Fruit fly (Drosophila melanogaster) whole organism, prepupa: ENCODE results near the gene Cbs.

Source experiments
- CG10631 ChIP-seq: fragments of 200-800 bp; sonication (Bioruptor generic); optimal IDR thresholded peaks from 2 replicates; lab custom pipeline; 2016; ENCODE audit warnings: missing biosample characterization, missing genetic modification characterization
- CG10669 ChIP-seq: fragments of 200-800 bp; sonication (Bioruptor generic); optimal IDR thresholded peaks from 3 replicates; lab custom pipeline; 2018; ENCODE audit warnings: missing biosample characterization, mild to moderate bottlenecking, missing genetic modification characterization, moderate library complexity
- CG11294 ChIP-seq: fragments of 200-800 bp; sonication (Bioruptor generic); IDR thresholded peaks from 2 replicates; pipeline ENCODE4 v1.3.6; 2022; ENCODE audit warnings: missing biosample characterization, missing genetic modification characterization
- CG11762 ChIP-seq: fragments of 200-800 bp; sonication (Bioruptor generic); optimal IDR thresholded peaks from 3 replicates; lab custom pipeline; 2016; ENCODE audit warnings: missing biosample characterization, missing genetic modification characterization; ENCODE audit not compliant: insufficient read depth
- CG11902 ChIP-seq: fragments of 200-800 bp; sonication (Bioruptor generic); optimal IDR thresholded peaks from 3 replicates; lab custom pipeline; 2016; ENCODE audit warnings: missing biosample characterization, missing genetic modification characterization
- CG15336 ChIP-seq: fragments of 200-800 bp; sonication (Bioruptor generic); IDR thresholded peaks from 2 replicates; pipeline ENCODE4 v1.3.6; 2022; ENCODE audit warnings: missing biosample characterization, missing genetic modification characterization
- CG1621 ChIP-seq: fragments of 200-800 bp; sonication (Bioruptor generic); optimal IDR thresholded peaks from 3 replicates; lab custom pipeline; 2018; ENCODE audit warnings: missing biosample characterization, mild to moderate bottlenecking, missing genetic modification characterization
- CG16779 ChIP-seq: fragments of 200-800 bp; sonication (Bioruptor generic); optimal IDR thresholded peaks from 3 replicates; lab custom pipeline; 2017; ENCODE audit warnings: missing biosample characterization, mild to moderate bottlenecking, missing genetic modification characterization
- CG3032 ChIP-seq: fragments of 200-800 bp; optimal IDR thresholded peaks from 2 replicates; lab custom pipeline; 2019; ENCODE audit warnings: missing biosample characterization, mild to moderate bottlenecking, missing genetic modification characterization, moderate library complexity
- CG31627 ChIP-seq: fragments of 200-800 bp; sonication (Bioruptor generic); optimal IDR thresholded peaks from 3 replicates; lab custom pipeline; 2016; ENCODE audit warnings: missing biosample characterization, missing genetic modification characterization
- CG32006 ChIP-seq: fragments of 200-800 bp; sonication (Bioruptor generic); optimal IDR thresholded peaks from 3 replicates; lab custom pipeline; 2017; ENCODE audit warnings: missing biosample characterization, mild to moderate bottlenecking, missing genetic modification characterization
- CG34406 ChIP-seq: fragments of 200-800 bp; sonication (Bioruptor generic); optimal IDR thresholded peaks from 3 replicates; lab custom pipeline; 2016; ENCODE audit warnings: missing biosample characterization, missing genetic modification characterization
- CG3919 ChIP-seq: fragments of 200-800 bp; sonication (Bioruptor generic); optimal IDR thresholded peaks from 3 replicates; lab custom pipeline; 2016; ENCODE audit warnings: missing biosample characterization, missing genetic modification characterization
- CG4318 ChIP-seq: fragments of 200-800 bp; sonication (Bioruptor generic); optimal IDR thresholded peaks from 3 replicates; lab custom pipeline; 2017; ENCODE audit warnings: missing biosample characterization, mild to moderate bottlenecking, missing genetic modification characterization
- CG6276 ChIP-seq: fragments of 200-800 bp; sonication (Bioruptor generic); optimal IDR thresholded peaks from 2 replicates; lab custom pipeline; 2017; ENCODE audit warnings: missing biosample characterization, mild to moderate bottlenecking, missing genetic modification characterization
- CG6808 ChIP-seq: fragments of 200-800 bp; sonication (Bioruptor generic); optimal IDR thresholded peaks from 3 replicates; lab custom pipeline; 2017; ENCODE audit warnings: missing biosample characterization, missing genetic modification characterization, mild to moderate bottlenecking, moderate library complexity, missing genetic modification reagents
- CG6854 ChIP-seq: fragments of 200-800 bp; sonication (Bioruptor generic); optimal IDR thresholded peaks from 2 replicates; lab custom pipeline; 2017; ENCODE audit warnings: missing biosample characterization, mild to moderate bottlenecking, missing genetic modification characterization
- CG7368 ChIP-seq: fragments of 200-800 bp; sonication (Bioruptor generic); optimal IDR thresholded peaks from 3 replicates; lab custom pipeline; 2016; ENCODE audit warnings: missing biosample characterization, missing genetic modification characterization
- CG8119 ChIP-seq: fragments of 200-800 bp; sonication (Bioruptor generic); IDR thresholded peaks from 3 replicates; pipeline ENCODE4 v1.3.6; 2022; ENCODE audit warnings: missing biosample characterization, missing genetic modification characterization
- CG8632 ChIP-seq: fragments of 200-800 bp; sonication (Bioruptor generic); optimal IDR thresholded peaks from 3 replicates; lab custom pipeline; 2016; ENCODE audit warnings: missing biosample characterization, missing genetic modification characterization
- CG9139 ChIP-seq: fragments of 200-800 bp; sonication (Bioruptor generic); optimal IDR thresholded peaks from 3 replicates; lab custom pipeline; 2017; ENCODE audit warnings: missing biosample characterization, mild to moderate bottlenecking, missing genetic modification characterization
- Eip78C ChIP-seq: fragments of 200-800 bp; sonication (Bioruptor generic); peaks from one replicate; lab custom pipeline; 2016; ENCODE audit warnings: missing biosample characterization, missing genetic modification characterization
- Ets21C ChIP-seq: fragments of 200-800 bp; sonication (Bioruptor generic); optimal IDR thresholded peaks from 3 replicates; lab custom pipeline; 2016; ENCODE audit warnings: missing biosample characterization, missing genetic modification characterization
- Ets96B ChIP-seq: fragments of 200-800 bp; optimal IDR thresholded peaks from 2 replicates; lab custom pipeline; 2019; ENCODE audit warnings: missing biosample characterization, mild to moderate bottlenecking, missing genetic modification characterization, moderate library complexity
- Gug ChIP-seq: fragments of 200-800 bp; sonication (Bioruptor generic); IDR thresholded peaks from 2 replicates; pipeline ENCODE4 v1.3.6; 2022; ENCODE audit warnings: missing biosample characterization, missing genetic modification characterization
- Hr38 ChIP-seq: sonication (Bioruptor generic); optimal IDR thresholded peaks from 2 replicates; lab custom pipeline; 2016; ENCODE audit warnings: missing biosample characterization, missing genetic modification characterization
- Hr39 ChIP-seq: fragments of 200-800 bp; sonication (Bioruptor generic); optimal IDR thresholded peaks from 2 replicates; lab custom pipeline; 2016; ENCODE audit warnings: missing biosample characterization, missing genetic modification characterization
- Hr4 ChIP-seq: fragments of 200-800 bp; sonication (Bioruptor generic); optimal IDR thresholded peaks from 3 replicates; lab custom pipeline; 2016; ENCODE audit warnings: missing biosample characterization, missing genetic modification characterization
- Met ChIP-seq: fragments of 200-800 bp; sonication (Bioruptor generic); optimal IDR thresholded peaks from 3 replicates; lab custom pipeline; 2016; ENCODE audit warnings: missing biosample characterization, missing genetic modification characterization
- OdsH ChIP-seq: fragments of 200-800 bp; sonication (Bioruptor generic); optimal IDR thresholded peaks from 3 replicates; lab custom pipeline; 2016; ENCODE audit warnings: missing biosample characterization, missing genetic modification characterization
- Sox102F ChIP-seq: fragments of 200-800 bp; sonication (Bioruptor generic); optimal IDR thresholded peaks from 2 replicates; lab custom pipeline; 2016; ENCODE audit warnings: missing biosample characterization, mild to moderate bottlenecking, missing genetic modification characterization
- Sox14 ChIP-seq: fragments of 200-800 bp; sonication (Bioruptor generic); optimal IDR thresholded peaks from 3 replicates; lab custom pipeline; 2016; ENCODE audit warnings: missing biosample characterization, missing genetic modification characterization
- Sox15 ChIP-seq: fragments of 200-800 bp; sonication (Bioruptor generic); optimal IDR thresholded peaks from 3 replicates; lab custom pipeline; 2016; ENCODE audit warnings: missing biosample characterization, missing genetic modification characterization
- acj6 ChIP-seq: fragments of 200-800 bp; sonication (Bioruptor generic); optimal IDR thresholded peaks from 3 replicates; lab custom pipeline; 2016; ENCODE audit warnings: missing biosample characterization, missing genetic modification characterization
- cyc ChIP-seq: fragments of 200-800 bp; sonication (Bioruptor generic); optimal IDR thresholded peaks from 3 replicates; lab custom pipeline; 2016; ENCODE audit warnings: missing biosample characterization, missing genetic modification characterization
- dac ChIP-seq: fragments of 200-800 bp; sonication (Bioruptor generic); optimal IDR thresholded peaks from 2 replicates; lab custom pipeline; 2017; ENCODE audit warnings: missing biosample characterization, mild to moderate bottlenecking, missing genetic modification characterization
- esn ChIP-seq: fragments of 200-800 bp; sonication (Bioruptor generic); optimal IDR thresholded peaks from 2 replicates; lab custom pipeline; 2016; ENCODE audit warnings: missing biosample characterization, mild to moderate bottlenecking, missing genetic modification characterization, moderate library complexity
- fd59A ChIP-seq: fragments of 200-800 bp; sonication (Bioruptor generic); optimal IDR thresholded peaks from 2 replicates; lab custom pipeline; 2017; ENCODE audit warnings: missing biosample characterization, mild to moderate bottlenecking, missing genetic modification characterization, missing genetic modification reagents
- fkh ChIP-seq: fragments of 200-800 bp; sonication (Bioruptor generic); optimal IDR thresholded peaks from 3 replicates; lab custom pipeline; 2017; ENCODE audit warnings: missing biosample characterization, mild to moderate bottlenecking, missing genetic modification characterization, moderate library complexity
- net ChIP-seq: fragments of 200-800 bp; sonication (Bioruptor generic); optimal IDR thresholded peaks from 3 replicates; lab custom pipeline; 2016; ENCODE audit warnings: missing biosample characterization, missing genetic modification characterization
- pdm3 ChIP-seq: fragments of 200-800 bp; sonication (Bioruptor generic); optimal IDR thresholded peaks from 3 replicates; lab custom pipeline; 2016; ENCODE audit warnings: missing biosample characterization, missing genetic modification characterization
- salr ChIP-seq, 2 experiments: fragments of 200-800 bp; sonication (Bioruptor generic); optimal IDR thresholded peaks; 3 replicates each; lab custom pipeline; 2016 to 2018; ENCODE audit warnings: missing biosample characterization in 2 of 2, missing genetic modification characterization in 2 of 2, mild to moderate bottlenecking in 1 of 2
- spab ChIP-seq: fragments of 200-800 bp; sonication (Bioruptor generic); optimal IDR thresholded peaks from 2 replicates; lab custom pipeline; 2017; ENCODE audit warnings: missing biosample characterization, mild to moderate bottlenecking, missing genetic modification characterization, missing genetic modification reagents
- svp ChIP-seq: fragments of 200-800 bp; sonication (Bioruptor generic); peaks from one replicate; lab custom pipeline; 2016; ENCODE audit warnings: missing biosample characterization, missing genetic modification characterization
- topi ChIP-seq: fragments of 200-800 bp; sonication (Bioruptor generic); optimal IDR thresholded peaks from 3 replicates; lab custom pipeline; 2016; ENCODE audit warnings: missing biosample characterization, missing genetic modification characterization
- vri ChIP-seq: fragments of 200-800 bp; sonication (Bioruptor generic); optimal IDR thresholded peaks from 3 replicates; lab custom pipeline; 2016; ENCODE audit warnings: missing biosample characterization, mild to moderate bottlenecking, missing genetic modification characterization

The Cbs gene

dm6 chrX:21042638-21043513 is 2.1 kb upstream of the Cbs start (continued):
- TF ChIP-seq Eip78C (GFP tag; lab: Kevin White, UChicago) (peak; percentile 92), Ets96B (tag; lab: Kevin White, UChicago) (peak; percentile 92), CG6854 (GFP tag; lab: Kevin White, UChicago) (peak; percentile 81), CG8632 (GFP tag; lab: Kevin White, UChicago) (peak; percentile 85), fd59A (GFP tag; lab: Kevin White, UChicago) (peak; percentile 68), CG6276 (peak; percentile 90), svp (GFP tag; lab: Kevin White, UChicago) (peak; percentile 86), pdm3 (GFP tag; lab: Kevin White, UChicago) (peak; percentile 71), CG4318 (peak; percentile 82), CG3032 (tag; lab: Kevin White, UChicago) (peak; percentile 90)

dm6 chrX:21044278-21044830 is 584 bp upstream of the Cbs start:
- TF ChIP-seq cyc (GFP tag; lab: Kevin White, UChicago) (peak; percentile 57), Ets96B (tag; lab: Kevin White, UChicago) (peak; percentile 66), Hr38 (no peak), Ets21C (GFP tag; lab: Kevin White, UChicago) (no peak), CG10631 (no peak), fkh (no peak), CG15336 (GFP tag; lab: Robert Waterston, UW) (peak; percentile 65), Hr39 (peak; percentile 39), OdsH (GFP tag; lab: Kevin White, UChicago) (peak; percentile 23), CG9139 (GFP tag; lab: Kevin White, UChicago) (peak; percentile 39), net (peak; percentile 50), CG8119 (peak; percentile 28; the same call in 2 of the 3 replicates), CG3919 (GFP tag; lab: Kevin White, UChicago) (peak; percentile 67), dac (no peak), svp (GFP tag; lab: Kevin White, UChicago) (peak; percentile 77), CG16779 (tag; lab: Kevin White, UChicago) (no peak), vri (GFP tag; lab: Kevin White, UChicago) (no peak), CG3032 (tag; lab: Kevin White, UChicago) (peak; percentile 11), CG4318 (no peak), Sox14 (peak; percentile 57), CG34406 (no peak), CG6276 (no peak), salr (GFP tag; optimal IDR thresholded peaks at IDR 0.05; lab: Kevin White, UChicago) (peak in 1 of 2 experiments; percentile 2), CG11294 (GFP tag; lab: Robert Waterston, UW) (peak; percentile 45; the same call in 1 of the 2 replicates), CG32006 (no peak), CG1621 (tag; lab: Kevin White, UChicago) (peak; percentile 60), CG7368 (GFP tag; lab: Kevin White, UChicago) (peak; percentile 44), Sox102F (GFP tag; lab: Kevin White, UChicago) (peak; percentile 49), Hr4 (GFP tag; lab: Kevin White, UChicago) (peak; percentile 43), esn (no peak), pdm3 (GFP tag; lab: Kevin White, UChicago) (peak; percentile 44), fd59A (GFP tag; lab: Kevin White, UChicago) (no peak), CG8632 (GFP tag; lab: Kevin White, UChicago) (no peak), CG11902 (GFP tag; lab: Kevin White, UChicago) (no peak), Gug (peak; percentile 25; the same call in 1 of the 2 replicates), acj6 (peak; percentile 14), Eip78C (GFP tag; lab: Kevin White, UChicago) (peak; percentile 80), CG11762 (GFP tag; lab: Kevin White, UChicago) (no peak), CG6808 (GFP tag; lab: Kevin White, UChicago) (no peak), CG31627 (GFP tag; lab: Kevin White, UChicago) (peak; percentile 19), topi (GFP tag; lab: Kevin White, UChicago) (peak; percentile 65), CG10669 (peak; percentile 54), Sox15 (GFP tag; lab: Kevin White, UChicago) (no peak), spab (no peak), Met (GFP tag; lab: Kevin White, UChicago) (peak; percentile 71)
